Worm (Caenorhabditis elegans) whole organism, L1 larva: ENCODE data around the gene ttbk-8.2.
A peak's percentile ranks its signal among the peaks of the same experiment; 100 is the strongest.

Experiments used
- C04F5.9 ChIP-seq: sonication (generic microtip); optimal IDR thresholded peaks from 2 replicates; lab custom pipeline; 2016; ENCODE audit warnings: missing genetic modification characterization, missing compliant biosample characterization
- alr-1 ChIP-seq: fragments of 200-800 bp; sonication (Bioruptor generic); optimal IDR thresholded peaks from 2 replicates; lab custom pipeline; 2018; ENCODE audit warnings: borderline replicate concordance, mild to moderate bottlenecking, missing genetic modification characterization, missing compliant biosample characterization
- ama-1 ChIP-seq: fragments of 150-350 bp; optimal IDR thresholded peaks from 2 replicates; lab custom pipeline; 2014
- blmp-1 ChIP-seq: fragments of 150-350 bp; optimal IDR thresholded peaks from 2 replicates; lab custom pipeline; 2014; ENCODE audit warnings: missing biosample characterization, missing genetic modification characterization
- ceh-63 ChIP-seq: fragments of 200-800 bp; sonication (Bioruptor generic); optimal IDR thresholded peaks from 2 replicates; lab custom pipeline; 2018; ENCODE audit warnings: mild to moderate bottlenecking, missing genetic modification characterization, missing compliant biosample characterization
- ceh-88 ChIP-seq: fragments of 200-800 bp; sonication (Bioruptor generic); IDR thresholded peaks from 2 replicates; pipeline ENCODE4 v1.3.6; 2022; ENCODE audit warnings: missing genetic modification characterization, missing compliant biosample characterization
- efl-1 ChIP-seq, 4 experiments: fragments of 150-350 bp; optimal IDR thresholded peaks in 3 of 4; peaks in 1 of 4; 1 replicate in 1 of 4; 2 replicates in 3 of 4; lab custom pipeline; 2014; ENCODE audit warnings: missing biosample characterization in 2 of 4, missing genetic modification characterization in 2 of 4, missing genetic modification reagents in 2 of 4
- efl-3 ChIP-seq: fragments of 200-800 bp; sonication (Bioruptor generic); optimal IDR thresholded peaks from 2 replicates; lab custom pipeline; 2018; ENCODE audit warnings: mild to moderate bottlenecking, missing genetic modification characterization, missing compliant biosample characterization
- elt-2 ChIP-seq: sonication (generic microtip); optimal IDR thresholded peaks from 2 replicates; lab custom pipeline; 2016; ENCODE audit warnings: missing genetic modification characterization, mild to moderate bottlenecking, inconsistent platforms, missing compliant biosample characterization, missing genetic modification reagents
- fkh-4 ChIP-seq: sonication (generic microtip); optimal IDR thresholded peaks from 2 replicates; lab custom pipeline; 2016; ENCODE audit warnings: missing compliant biosample characterization, missing genetic modification characterization, borderline replicate concordance
- fos-1 ChIP-seq: fragments of 150-350 bp; optimal IDR thresholded peaks from 2 replicates; lab custom pipeline; 2014; ENCODE audit warnings: missing biosample characterization, missing genetic modification characterization
- grh-1 ChIP-seq: fragments of 200-800 bp; sonication (Bioruptor generic); IDR thresholded peaks from 2 replicates; pipeline ENCODE4 v1.3.6; 2022; ENCODE audit warnings: missing genetic modification reagents, missing genetic modification characterization, missing compliant biosample characterization
- irx-1 ChIP-seq: sonication (generic microtip); optimal IDR thresholded peaks from 2 replicates; lab custom pipeline; 2016; ENCODE audit warnings: missing genetic modification characterization, missing compliant biosample characterization
- lin-13 ChIP-seq: fragments of 150-350 bp; optimal IDR thresholded peaks from 2 replicates; lab custom pipeline; 2014; ENCODE audit warnings: missing biosample characterization, missing genetic modification reagents, missing genetic modification characterization
- lin-14 ChIP-seq: fragments of 200-800 bp; sonication (Bioruptor generic); optimal IDR thresholded peaks from 2 replicates; lab custom pipeline; 2018; ENCODE audit warnings: mild to moderate bottlenecking, missing genetic modification characterization, moderate library complexity, missing compliant biosample characterization
- lir-3 ChIP-seq: sonication (generic microtip); optimal IDR thresholded peaks from 2 replicates; lab custom pipeline; 2016; ENCODE audit warnings: mild to moderate bottlenecking, missing genetic modification characterization, moderate library complexity, missing compliant biosample characterization; ENCODE audit not compliant: poor library complexity
- lsy-2 ChIP-seq, 2 experiments: fragments of 150-350 bp; optimal IDR thresholded peaks; 2 replicates each; lab custom pipeline; 2014; ENCODE audit warnings: missing biosample characterization in 2 of 2, missing genetic modification characterization in 2 of 2
- mab-9 ChIP-seq: fragments of 200-800 bp; sonication (Bioruptor generic); IDR thresholded peaks from 2 replicates; pipeline ENCODE4 v1.3.6; 2022; ENCODE audit warnings: missing genetic modification reagents, missing genetic modification characterization, missing compliant biosample characterization
- mdl-1 ChIP-seq, 2 experiments: fragments of 150-350 bp; optimal IDR thresholded peaks; 2 replicates each; lab custom pipeline; 2014 to 2017; ENCODE audit warnings: missing biosample characterization in 2 of 2, missing genetic modification characterization in 2 of 2, inconsistent platforms in 1 of 2
- mef-2 ChIP-seq: fragments of 150-350 bp; optimal IDR thresholded peaks from 2 replicates; lab custom pipeline; 2014; ENCODE audit warnings: missing biosample characterization, missing genetic modification characterization
- mep-1 ChIP-seq: fragments of 150-350 bp; optimal IDR thresholded peaks from 2 replicates; lab custom pipeline; 2014; ENCODE audit warnings: missing biosample characterization, missing genetic modification characterization
- nhr-11 ChIP-seq: fragments of 150-350 bp; optimal IDR thresholded peaks from 2 replicates; lab custom pipeline; 2014; ENCODE audit warnings: missing biosample characterization, missing genetic modification characterization
- nhr-19 ChIP-seq: fragments of 200-800 bp; sonication (Bioruptor generic); conservative IDR thresholded peaks from 2 replicates; pipeline ENCODE4 v1.3.6; 2022; ENCODE audit warnings: missing genetic modification characterization, missing compliant biosample characterization
- nhr-28 ChIP-seq: fragments of 150-350 bp; optimal IDR thresholded peaks from 2 replicates; lab custom pipeline; 2014; ENCODE audit warnings: missing biosample characterization, missing genetic modification characterization
- nhr-47 ChIP-seq: sonication (generic microtip); optimal IDR thresholded peaks from 2 replicates; lab custom pipeline; 2016; ENCODE audit warnings: mild to moderate bottlenecking, missing genetic modification characterization, moderate library complexity, missing compliant biosample characterization
- nhr-71 ChIP-seq: sonication (generic microtip); optimal IDR thresholded peaks from 2 replicates; lab custom pipeline; 2016; ENCODE audit warnings: mild to moderate bottlenecking, missing genetic modification characterization, moderate library complexity, missing compliant biosample characterization
- nhr-84 ChIP-seq: sonication (generic microtip); optimal IDR thresholded peaks from 2 replicates; lab custom pipeline; 2017; ENCODE audit warnings: missing biosample characterization, missing genetic modification characterization
- nhr-90 ChIP-seq: sonication (generic microtip); optimal IDR thresholded peaks from 2 replicates; lab custom pipeline; 2016; ENCODE audit warnings: mild to moderate bottlenecking, missing genetic modification characterization, missing compliant biosample characterization; ENCODE audit not compliant: poor library complexity
- pag-3 ChIP-seq: sonication (generic microtip); optimal IDR thresholded peaks from 2 replicates; lab custom pipeline; 2017; ENCODE audit warnings: missing genetic modification characterization, mild to moderate bottlenecking, missing compliant biosample characterization, antibody characterized with exemption, borderline replicate concordance; ENCODE audit not compliant: insufficient read depth
- rnt-1 ChIP-seq: sonication (generic microtip); optimal IDR thresholded peaks from 2 replicates; lab custom pipeline; 2016; ENCODE audit warnings: mild to moderate bottlenecking, missing genetic modification characterization, moderate library complexity, missing compliant biosample characterization
- snpc-4 ChIP-seq: fragments of 150-350 bp; optimal IDR thresholded peaks from 2 replicates; lab custom pipeline; 2014; ENCODE audit warnings: missing biosample characterization, missing genetic modification characterization
- sox-4 ChIP-seq: sonication (generic microtip); optimal IDR thresholded peaks from 2 replicates; lab custom pipeline; 2016; ENCODE audit warnings: missing genetic modification characterization, missing compliant biosample characterization
- sup-37 ChIP-seq: fragments of 200-800 bp; sonication (Bioruptor generic); optimal IDR thresholded peaks from 2 replicates; lab custom pipeline; 2018; ENCODE audit warnings: mild to moderate bottlenecking, missing genetic modification characterization, missing compliant biosample characterization
- tbx-2 ChIP-seq: sonication (generic microtip); optimal IDR thresholded peaks from 2 replicates; lab custom pipeline; 2016; ENCODE audit warnings: missing genetic modification characterization, missing compliant biosample characterization
- tlp-1 ChIP-seq: fragments of 150-350 bp; optimal IDR thresholded peaks from 2 replicates; lab custom pipeline; 2014; ENCODE audit warnings: missing biosample characterization, missing genetic modification characterization
- unc-30 ChIP-seq: sonication (generic microtip); optimal IDR thresholded peaks from 2 replicates; lab custom pipeline; 2017; ENCODE audit warnings: missing biosample characterization, missing genetic modification characterization
- vab-15 ChIP-seq: sonication (generic microtip); optimal IDR thresholded peaks from 2 replicates; lab custom pipeline; 2017; ENCODE audit warnings: missing genotype, mild to moderate bottlenecking, missing genetic modification characterization, missing compliant biosample characterization
- zip-4 ChIP-seq: fragments of 200-800 bp; sonication (Bioruptor generic); optimal IDR thresholded peaks from 2 replicates; lab custom pipeline; 2018; ENCODE audit warnings: mild to moderate bottlenecking, missing genetic modification characterization, moderate library complexity, missing compliant biosample characterization
- ztf-11 ChIP-seq, 2 experiments: sonication (generic microtip); optimal IDR thresholded peaks; 2 replicates each; lab custom pipeline; 2016 to 2017; ENCODE audit warnings: missing genetic modification characterization in 2 of 2, missing biosample characterization in 1 of 2, missing compliant biosample characterization in 1 of 2

ttbk-8.2 gene

DNA sequence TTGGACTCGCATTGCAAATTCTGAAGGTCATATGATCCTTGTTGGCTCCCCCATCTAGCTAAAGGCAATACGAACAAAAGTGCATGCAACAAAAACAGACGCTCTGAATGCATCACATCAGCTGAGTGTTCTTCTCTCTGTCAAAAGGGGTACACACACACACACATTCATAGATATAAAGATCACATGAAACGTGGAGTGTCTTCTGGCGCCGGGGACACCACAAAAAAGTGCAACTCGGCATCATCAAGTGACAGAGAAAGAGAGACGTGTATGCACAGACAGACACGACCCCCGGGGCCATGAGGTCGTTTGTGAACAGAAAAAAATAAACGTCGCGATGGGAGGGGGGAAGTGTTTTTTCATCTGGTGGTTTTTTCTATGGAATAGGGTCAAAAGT lies 24.4 kb upstream of the ttbk-8.2 start (continued):
- TF ChIP-seq lir-3 (tag; lab: Kevin White, UChicago) (peak; percentile 12), ztf-11 (tag; optimal IDR thresholded peaks at IDR 0.05; lab: Kevin White, UChicago) (no peak), mep-1 (tag; lab: Kevin White, UChicago) (peak; percentile 73), nhr-47 (tag; lab: Kevin White, UChicago) (peak; percentile 62), lsy-2 (tag; optimal IDR thresholded peaks at IDR 0.05; lab: Kevin White, UChicago) (peak; percentile 39 to 68), nhr-84 (tag; lab: Kevin White, UChicago) (no peak), irx-1 (peak; percentile 56), efl-1 (optimal IDR thresholded peaks at IDR 0.05; lab: Kevin White, UChicago) (peak; percentile 33 to 35), efl-1 (GFP tag; optimal IDR thresholded peaks at IDR 0.05 in 1 of 2; lab: Kevin White, UChicago) (peak; percentile 4 to 92), nhr-11 (tag; lab: Kevin White, UChicago) (no peak), mef-2 (tag; lab: Kevin White, UChicago) (no peak), ama-1 (lab: Kevin White, UChicago) (peak; percentile 48), lin-14 (GFP tag; lab: Kevin White, UChicago) (peak; percentile 98), nhr-90 (tag; lab: Kevin White, UChicago) (no peak), rnt-1 (peak; percentile 69), lin-13 (no peak), mdl-1 (tag; optimal IDR thresholded peaks at IDR 0.05; lab: Kevin White, UChicago) (peak in 1 of 2 experiments; percentile 79), snpc-4 (peak; percentile 44)
- TF ChIP-seq, all 84 proteins: peak for 34

DNA sequence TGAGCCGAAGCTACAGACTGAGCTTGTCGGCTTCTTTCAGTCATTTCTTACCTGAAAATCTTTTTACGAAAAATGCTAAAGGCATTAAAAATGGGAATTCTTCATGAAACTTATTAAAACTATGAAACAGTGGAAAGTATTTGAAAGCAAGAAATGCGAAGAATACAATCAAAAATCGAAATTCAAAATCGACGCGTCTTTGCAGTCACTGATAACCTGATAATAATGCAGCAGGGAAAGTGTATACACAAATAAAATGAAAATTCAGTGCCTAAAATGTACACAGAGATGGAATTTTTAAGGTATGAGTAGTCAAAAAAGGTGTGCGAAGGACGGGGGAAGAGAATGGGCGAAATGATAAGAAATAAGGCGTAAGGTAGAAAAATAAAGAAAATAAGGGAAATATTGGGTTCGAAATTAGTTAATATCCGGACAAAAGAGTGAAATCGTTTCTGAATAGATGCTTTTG lies 17.1 kb upstream of the ttbk-8.2 start, which contains the start of gene C39H7.4:
Gene C39H7.4, minus strand, starts transcription at position 51 of the 469 bp plus-strand sequence.
- no peak for TF ChIP-seq zip-4
- TF ChIP-seq elt-2 (tag; lab: Kevin White, UChicago): peak; percentile 55

DNA sequence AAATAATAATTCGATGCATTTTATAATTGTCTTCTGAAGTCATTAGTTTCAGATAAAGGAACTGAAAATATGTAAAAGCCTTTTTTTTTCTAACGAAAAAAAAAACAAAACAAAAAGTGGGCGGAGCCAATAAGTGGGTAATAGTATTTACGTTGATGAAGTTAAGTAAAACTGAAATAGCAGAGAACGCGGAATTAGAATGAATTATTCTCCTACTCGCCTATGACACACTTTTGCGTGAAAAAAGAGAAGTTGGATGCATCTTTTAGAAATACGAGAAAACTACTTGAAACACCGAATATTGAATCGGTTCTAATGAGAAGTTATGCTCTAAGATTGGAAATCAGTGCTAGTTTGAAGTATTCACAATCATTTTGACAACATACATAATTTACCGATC lies 12.1 kb upstream of the ttbk-8.2 start, which contains the start of gene srsx-16:
Gene srsx-16, minus strand, starts transcription at position 101 of the 400 bp plus-strand sequence.
- TF ChIP-seq C04F5.9 (tag; lab: Kevin White, UChicago): no peak
- no peak for TF ChIP-seq efl-1 (optimal IDR thresholded peaks at IDR 0.05; lab: Kevin White, UChicago)
- TF ChIP-seq efl-1 (GFP tag; optimal IDR thresholded peaks at IDR 0.05 in 1 of 2; lab: Kevin White, UChicago): peak in 1 of 2 experiments; percentile 76
- TF ChIP-seq ztf-11 (tag; optimal IDR thresholded peaks at IDR 0.05; lab: Kevin White, UChicago): no peak
- TF ChIP-seq, all 84 proteins: peak for 1

DNA sequence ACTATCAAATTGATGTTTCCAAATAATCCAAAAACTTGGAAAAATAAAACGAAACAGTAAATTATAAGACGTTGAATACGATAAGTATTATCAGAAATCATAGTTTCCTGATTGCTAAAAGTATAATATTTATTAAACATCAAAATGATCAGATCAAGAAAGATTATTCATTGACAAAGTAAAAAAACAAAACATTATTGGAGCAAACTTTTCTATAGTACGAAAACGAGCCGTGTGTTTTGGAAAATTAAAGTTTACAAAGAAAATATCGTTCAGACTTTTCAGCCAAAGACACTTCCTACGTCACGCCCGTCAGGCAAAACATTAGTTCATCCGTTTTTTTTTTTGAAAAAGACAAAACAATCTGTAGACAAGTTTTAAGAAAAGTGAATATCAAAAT lies 8.0 kb upstream of the ttbk-8.2 start, which contains the start of gene srsx-15:
Gene srsx-15, minus strand, starts transcription at position 101 of the 400 bp plus-strand sequence.
- TF ChIP-seq nhr-11 (tag; lab: Kevin White, UChicago) (no peak), efl-1 (optimal IDR thresholded peaks at IDR 0.05; lab: Kevin White, UChicago) (no peak), efl-1 (GFP tag; optimal IDR thresholded peaks at IDR 0.05 in 1 of 2; lab: Kevin White, UChicago) (peak in 1 of 2 experiments; percentile 72)

DNA sequence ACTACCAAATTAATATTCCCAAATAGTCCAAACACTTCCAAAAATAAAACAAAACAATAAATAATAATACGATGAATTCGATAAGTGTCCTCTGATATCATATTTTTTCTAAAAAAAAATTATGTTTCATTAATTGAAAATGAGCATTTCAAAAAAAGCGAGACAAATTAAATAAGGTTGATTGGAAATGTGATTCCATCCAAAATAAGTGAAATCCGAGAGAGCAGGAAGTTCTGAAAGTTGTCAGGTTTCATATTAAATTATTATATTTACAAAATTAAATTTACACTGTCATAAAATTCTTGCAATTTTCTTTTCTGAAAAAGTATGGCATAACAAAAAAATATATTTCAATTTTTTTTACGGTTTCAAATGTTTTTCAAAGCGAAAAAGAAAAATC lies 4.7 kb upstream of the ttbk-8.2 start, which contains the start of gene srsx-14:
Gene srsx-14, minus strand, starts transcription at position 101 of the 400 bp plus-strand sequence.
- TF ChIP-seq mab-9 (GFP tag; lab: Robert Waterston, UW) (no peak), pag-3 (tag; lab: Kevin White, UChicago) (no peak), ceh-88 (no peak), unc-30 (no peak), lir-3 (tag; lab: Kevin White, UChicago) (no peak)
- TF ChIP-seq, all 84 proteins: peak for 0

DNA sequence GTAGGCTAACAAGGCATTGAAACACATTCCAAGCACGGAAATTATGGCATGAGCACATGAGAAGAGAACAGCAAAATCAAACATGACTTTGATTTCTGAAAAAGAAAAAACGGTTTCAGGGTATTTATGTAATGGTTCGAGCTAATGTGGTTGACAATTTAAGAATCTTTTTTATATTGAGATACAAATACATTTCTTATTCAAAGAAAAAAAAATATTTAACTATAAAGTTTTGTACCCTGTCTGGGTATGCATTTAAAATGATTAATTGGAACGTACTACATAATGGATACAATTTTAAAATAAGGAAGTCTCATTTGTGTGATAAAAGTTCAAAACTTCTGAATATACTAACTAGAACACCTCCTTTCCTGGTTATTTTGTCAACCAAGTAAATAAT lies 1.6 kb upstream of the ttbk-8.2 start, which contains the start of gene srd-12:
Gene srd-12, minus strand, starts transcription at position 101 of the 400 bp plus-strand sequence.
- no peak for TF ChIP-seq tlp-1 (tag; lab: Kevin White, UChicago)
- TF ChIP-seq sox-4: no peak
- TF ChIP-seq nhr-71 (tag; lab: Kevin White, UChicago): no peak
- no peak for TF ChIP-seq nhr-19
- no peak for TF ChIP-seq vab-15 (tag; lab: Kevin White, UChicago)
- no peak for TF ChIP-seq ztf-11 (tag; optimal IDR thresholded peaks at IDR 0.05; lab: Kevin White, UChicago)
- no peak for TF ChIP-seq fkh-4
- TF ChIP-seq fos-1 (tag; lab: Kevin White, UChicago): no peak
- no peak for TF ChIP-seq alr-1 (tag; lab: Kevin White, UChicago)
- TF ChIP-seq mep-1 (tag; lab: Kevin White, UChicago): no peak
- no peak for TF ChIP-seq ceh-63 (GFP tag; lab: Kevin White, UChicago)
- TF ChIP-seq nhr-11 (tag; lab: Kevin White, UChicago): no peak
- no peak for TF ChIP-seq sup-37 (GFP tag; lab: Kevin White, UChicago)
- TF ChIP-seq grh-1 (GFP tag; lab: Robert Waterston, UW): no peak
- no peak for TF ChIP-seq blmp-1 (tag; lab: Kevin White, UChicago)
- no peak for TF ChIP-seq nhr-28
- TF ChIP-seq efl-3 (GFP tag; lab: Kevin White, UChicago): no peak
- TF ChIP-seq tbx-2 (tag; lab: Kevin White, UChicago): no peak
